Fruit fly (Drosophila melanogaster) whole organism, embryonic: ENCODE results near the gene Swip-1.
A peak's percentile ranks its signal among the peaks of the same experiment; 100 is the strongest.

Experiments used
- ATbp ChIP-seq: fragments of 200-800 bp; sonication (Bioruptor generic); optimal IDR thresholded peaks from 2 replicates; lab custom pipeline; 2017; ENCODE audit warnings: missing biosample characterization, mild to moderate bottlenecking, missing genetic modification characterization, missing genetic modification reagents
- Antp ChIP-seq: fragments of 200-800 bp; sonication (Bioruptor generic); optimal IDR thresholded peaks from 3 replicates; lab custom pipeline; 2016; ENCODE audit warnings: missing biosample characterization, missing genetic modification characterization
- Awh ChIP-seq: fragments of 200-800 bp; sonication (Bioruptor generic); IDR thresholded peaks from 2 replicates; pipeline ENCODE4, ENCODE4 v1.3.6; 2022; ENCODE audit warnings: missing biosample characterization, missing genetic modification characterization
- CG10209 ChIP-seq: fragments of 200-800 bp; sonication (Bioruptor generic); optimal IDR thresholded peaks from 3 replicates; lab custom pipeline; 2017; ENCODE audit warnings: missing biosample characterization, mild to moderate bottlenecking, missing genetic modification characterization, missing genetic modification reagents
- CG10274 ChIP-seq: fragments of 200-800 bp; sonication (Bioruptor generic); optimal IDR thresholded peaks from 3 replicates; lab custom pipeline; 2017; ENCODE audit warnings: missing biosample characterization, mild to moderate bottlenecking, missing genetic modification characterization
- CG10462 ChIP-seq: fragments of 200-800 bp; sonication (Bioruptor generic); optimal IDR thresholded peaks from 2 replicates; lab custom pipeline; 2016; ENCODE audit warnings: missing biosample characterization, missing genetic modification characterization
- CG10543 ChIP-seq: fragments of 200-800 bp; sonication (Bioruptor generic); optimal IDR thresholded peaks from 3 replicates; lab custom pipeline; 2017; ENCODE audit warnings: missing biosample characterization, mild to moderate bottlenecking, missing genetic modification characterization, moderate library complexity
- CG11695 ChIP-seq: fragments of 200-800 bp; sonication (Bioruptor generic); IDR thresholded peaks from 3 replicates; pipeline ENCODE4 v1.3.6; 2022; ENCODE audit warnings: missing biosample characterization, missing genetic modification characterization
- CG12769 ChIP-seq: fragments of 200-800 bp; sonication (Bioruptor generic); optimal IDR thresholded peaks from 2 replicates; lab custom pipeline; 2019; ENCODE audit warnings: missing biosample characterization, mild to moderate bottlenecking, missing genetic modification characterization, moderate library complexity
- CG13894 ChIP-seq: fragments of 200-800 bp; sonication (Bioruptor generic); optimal IDR thresholded peaks from 3 replicates; lab custom pipeline; 2018; ENCODE audit warnings: missing biosample characterization, mild to moderate bottlenecking, missing genetic modification characterization, moderate library complexity
- CG15011 ChIP-seq: fragments of 200-800 bp; sonication (Bioruptor generic); optimal IDR thresholded peaks from 3 replicates; lab custom pipeline; 2018; ENCODE audit warnings: missing biosample characterization, mild to moderate bottlenecking, missing genetic modification characterization
- CG17361 ChIP-seq: fragments of 200-800 bp; sonication (Bioruptor generic); IDR thresholded peaks from 3 replicates; pipeline ENCODE4 v1.3.6; 2022; ENCODE audit warnings: missing biosample characterization, missing genetic modification characterization
- CG17385 ChIP-seq: fragments of 200-800 bp; sonication (Bioruptor generic); optimal IDR thresholded peaks from 3 replicates; lab custom pipeline; 2018; ENCODE audit warnings: missing biosample characterization, mild to moderate bottlenecking, missing genetic modification characterization
- CG17568 ChIP-seq: fragments of 200-800 bp; sonication (Bioruptor generic); optimal IDR thresholded peaks from 2 replicates; lab custom pipeline; 2018; ENCODE audit warnings: missing biosample characterization, mild to moderate bottlenecking, missing genetic modification characterization, moderate library complexity
- CG2199 ChIP-seq: fragments of 200-800 bp; sonication (Bioruptor generic); IDR thresholded peaks from 3 replicates; pipeline ENCODE4 v1.3.6; 2022; ENCODE audit warnings: missing biosample characterization, missing genetic modification characterization
- CG30403 ChIP-seq: fragments of 200-800 bp; sonication (Bioruptor generic); optimal IDR thresholded peaks from 3 replicates; lab custom pipeline; 2016; ENCODE audit warnings: missing biosample characterization, missing genetic modification characterization
- CG4707 ChIP-seq: fragments of 200-800 bp; sonication (Bioruptor generic); optimal IDR thresholded peaks from 2 replicates; lab custom pipeline; 2018; ENCODE audit warnings: missing biosample characterization, mild to moderate bottlenecking, missing genetic modification characterization, moderate library complexity
- CG5180 ChIP-seq: fragments of 200-800 bp; sonication (Bioruptor generic); optimal IDR thresholded peaks from 3 replicates; lab custom pipeline; 2017; ENCODE audit warnings: missing biosample characterization, missing genetic modification characterization, mild to moderate bottlenecking, moderate library complexity, missing genetic modification reagents
- CG6254 ChIP-seq: fragments of 200-800 bp; sonication (Bioruptor generic); optimal IDR thresholded peaks from 3 replicates; lab custom pipeline; 2017; ENCODE audit warnings: mild to moderate bottlenecking, missing biosample characterization, missing genetic modification reagents, missing genetic modification characterization
- CG6689 ChIP-seq: fragments of 200-800 bp; sonication (Bioruptor generic); IDR thresholded peaks from 2 replicates; pipeline ENCODE4 v1.3.6; 2022; ENCODE audit warnings: missing biosample characterization, missing genetic modification characterization
- CG7839 ChIP-seq: fragments of 200-800 bp; sonication (Bioruptor generic); optimal IDR thresholded peaks from 3 replicates; lab custom pipeline; 2018; ENCODE audit warnings: missing biosample characterization, mild to moderate bottlenecking, missing genetic modification characterization, moderate library complexity
- CG8290 ChIP-seq, 3 experiments: fragments of 200-800 bp; sonication (Bioruptor generic); optimal IDR thresholded peaks; 2 replicates each; lab custom pipeline; 2016 to 2019; ENCODE audit warnings: missing biosample characterization in 3 of 3, missing genetic modification characterization in 3 of 3, mild to moderate bottlenecking in 2 of 3, moderate library complexity in 1 of 3
- CG8765 ChIP-seq: fragments of 200-800 bp; sonication (Bioruptor generic); IDR thresholded peaks from 2 replicates; pipeline ENCODE4 v1.3.6; 2022; ENCODE audit warnings: missing biosample characterization, missing genetic modification characterization
- CG9876 ChIP-seq: fragments of 200-800 bp; sonication (Bioruptor generic); optimal IDR thresholded peaks from 2 replicates; lab custom pipeline; 2016; ENCODE audit warnings: missing biosample characterization, missing genetic modification characterization
- Dll ChIP-seq: fragments of 200-800 bp; sonication (Bioruptor generic); IDR thresholded peaks from 4 replicates; pipeline ENCODE4 v1.3.6; 2022; ENCODE audit warnings: missing biosample characterization, missing genetic modification characterization; ENCODE audit not compliant: partially characterized antibody
- HmgZ ChIP-seq: fragments of 200-800 bp; sonication (Bioruptor generic); optimal IDR thresholded peaks from 2 replicates; lab custom pipeline; 2018; ENCODE audit warnings: missing biosample characterization, mild to moderate bottlenecking, missing genetic modification characterization
- Nf-YA ChIP-seq: fragments of 200-800 bp; sonication (Bioruptor generic); IDR thresholded peaks from 2 replicates; pipeline ENCODE4 v1.3.6; 2022; ENCODE audit warnings: missing biosample characterization, missing genetic modification characterization
- Nf-YC ChIP-seq: fragments of 200-800 bp; optimal IDR thresholded peaks from 3 replicates; lab custom pipeline; 2019; ENCODE audit warnings: missing biosample characterization, mild to moderate bottlenecking, missing genetic modification characterization, moderate library complexity
- Opbp ChIP-seq: fragments of 200-800 bp; sonication (Bioruptor generic); IDR thresholded peaks from 3 replicates; pipeline ENCODE4 v1.3.6; 2022; ENCODE audit warnings: missing biosample characterization, missing genetic modification characterization; ENCODE audit not compliant: partially characterized antibody
- Sry-β ChIP-seq: fragments of 200-800 bp; sonication (Bioruptor generic); optimal IDR thresholded peaks from 2 replicates; lab custom pipeline; 2018; ENCODE audit warnings: missing biosample characterization, mild to moderate bottlenecking, missing genetic modification characterization, moderate library complexity
- TFAM ChIP-seq: fragments of 200-800 bp; sonication (Bioruptor generic); optimal IDR thresholded peaks from 2 replicates; lab custom pipeline; 2017; ENCODE audit warnings: missing biosample characterization, missing genetic modification characterization, inconsistent platforms
- bowl ChIP-seq: fragments of 200-800 bp; sonication (Bioruptor generic); IDR thresholded peaks from 2 replicates; pipeline ENCODE4 v1.3.6; 2022; ENCODE audit warnings: missing biosample characterization, missing genetic modification characterization
- cg ChIP-seq: fragments of 200-800 bp; sonication (Bioruptor generic); optimal IDR thresholded peaks from 3 replicates; lab custom pipeline; 2019; ENCODE audit warnings: missing biosample characterization, mild to moderate bottlenecking, missing genetic modification characterization, moderate library complexity
- chm ChIP-seq: fragments of 200-800 bp; sonication (Bioruptor generic); IDR thresholded peaks from 2 replicates; pipeline ENCODE4 v1.3.6; 2022; ENCODE audit warnings: missing biosample characterization, missing genetic modification characterization
- chn ChIP-seq: fragments of 200-800 bp; sonication (Bioruptor generic); optimal IDR thresholded peaks from 2 replicates; lab custom pipeline; 2016; ENCODE audit warnings: missing biosample characterization, missing genetic modification characterization
- emc ChIP-seq: fragments of 200-800 bp; sonication (Bioruptor generic); optimal IDR thresholded peaks from 2 replicates; lab custom pipeline; 2016; ENCODE audit warnings: missing biosample characterization, missing genetic modification characterization
- fd102C ChIP-seq: fragments of 200-800 bp; sonication (Bioruptor generic); optimal IDR thresholded peaks from 2 replicates; lab custom pipeline; 2018; ENCODE audit warnings: missing biosample characterization, mild to moderate bottlenecking, missing genetic modification characterization, moderate library complexity
- fd3F ChIP-seq: fragments of 200-800 bp; sonication (Bioruptor generic); optimal IDR thresholded peaks from 2 replicates; lab custom pipeline; 2018; ENCODE audit warnings: missing biosample characterization, mild to moderate bottlenecking, missing genetic modification characterization, moderate library complexity
- ftz-f1 ChIP-seq: fragments of 200-800 bp; sonication (Bioruptor generic); optimal IDR thresholded peaks from 2 replicates; lab custom pipeline; 2016; ENCODE audit warnings: missing biosample characterization, missing genetic modification characterization
- gce ChIP-seq: fragments of 200-800 bp; sonication (Bioruptor generic); IDR thresholded peaks from 3 replicates; pipeline ENCODE4 v1.3.6; 2022; ENCODE audit warnings: missing biosample characterization, missing genetic modification characterization
- gem ChIP-seq: fragments of 200-800 bp; sonication (Bioruptor generic); optimal IDR thresholded peaks from 2 replicates; lab custom pipeline; 2019; ENCODE audit warnings: missing biosample characterization, mild to moderate bottlenecking, missing genetic modification characterization, moderate library complexity
- klu ChIP-seq: fragments of 200-800 bp; sonication (Bioruptor generic); IDR thresholded peaks from 2 replicates; pipeline ENCODE4 v1.3.6; 2022; ENCODE audit warnings: missing biosample characterization, missing genetic modification characterization
- lilli ChIP-seq: fragments of 200-800 bp; sonication (Bioruptor generic); optimal IDR thresholded peaks from 3 replicates; lab custom pipeline; 2016; ENCODE audit warnings: missing biosample characterization, missing genetic modification characterization
- nerfin-1 ChIP-seq: fragments of 200-800 bp; sonication (Bioruptor generic); optimal IDR thresholded peaks from 3 replicates; lab custom pipeline; 2019; ENCODE audit warnings: missing biosample characterization, mild to moderate bottlenecking, missing genetic modification characterization, moderate library complexity
- pan ChIP-seq, 4 experiments: fragments of >200 bp in 3 of 4; fragments of 200-800 bp in 1 of 4; sonication (Bioruptor generic) in 1 of 4; optimal IDR thresholded peaks in 3 of 4; IDR thresholded peaks in 1 of 4; 2 replicates each; pipeline versions ENCODE4 v1.3.6 to Lab custom; 2017 to 2022; ENCODE audit warnings: missing biosample characterization in 2 of 4, missing genetic modification characterization in 2 of 4, mixed read lengths in 1 of 4
- rib ChIP-seq: fragments of 200-800 bp; sonication (Bioruptor generic); IDR thresholded peaks from 2 replicates; pipeline ENCODE4 v1.3.6; 2022; ENCODE audit warnings: missing biosample characterization, missing genetic modification characterization
- toy ChIP-seq: fragments of 200-800 bp; sonication (Bioruptor generic); IDR thresholded peaks from 2 replicates; pipeline ENCODE4 v1.3.6; 2022; ENCODE audit warnings: missing biosample characterization, missing genetic modification characterization
- twi ChIP-seq: fragments of 200-800 bp; optimal IDR thresholded peaks from 2 replicates; lab custom pipeline; 2019; ENCODE audit warnings: missing biosample characterization, mild to moderate bottlenecking, missing genetic modification characterization, moderate library complexity
- unc-4 ChIP-seq: fragments of 200-800 bp; sonication (Bioruptor generic); IDR thresholded peaks from 2 replicates; pipeline ENCODE4 v1.3.6; 2022; ENCODE audit warnings: missing biosample characterization, missing genetic modification characterization; ENCODE audit not compliant: partially characterized antibody
- unpg ChIP-seq: fragments of 200-800 bp; sonication (Bioruptor generic); optimal IDR thresholded peaks from 3 replicates; lab custom pipeline; 2018; ENCODE audit warnings: missing biosample characterization, mild to moderate bottlenecking, missing genetic modification characterization, moderate library complexity

The Swip-1 gene

dm6 chr2L:19024744-19025059 is 37.6 kb upstream of the Swip-1 start (continued):
- no peak for TF ChIP-seq CG8290 (GFP tag; optimal IDR thresholded peaks at IDR 0.05; lab: Kevin White, UChicago)
- TF ChIP-seq CG8290 (tag; optimal IDR thresholded peaks at IDR 0.05; lab: Kevin White, UChicago): no peak
- TF ChIP-seq twi (tag; lab: Kevin White, UChicago): no peak
- TF ChIP-seq unpg (GFP tag; lab: Kevin White, UChicago): no peak
- no peak for TF ChIP-seq CG6254 (GFP tag; lab: Kevin White, UChicago)
- TF ChIP-seq CG4707 (GFP tag; lab: Kevin White, UChicago): no peak
- TF ChIP-seq Opbp (GFP tag; lab: Robert Waterston, UW): no peak
- TF ChIP-seq CG9876 (GFP tag; lab: Kevin White, UChicago): no peak
- TF ChIP-seq Sry-β (GFP tag; lab: Kevin White, UChicago): no peak
- TF ChIP-seq CG13894: no peak
- no peak for TF ChIP-seq Dll (GFP tag; lab: Robert Waterston, UW)
- no peak for TF ChIP-seq toy (GFP tag; lab: Robert Waterston, UW)
- no peak for TF ChIP-seq bowl (GFP tag; lab: Robert Waterston, UW)
- no peak for TF ChIP-seq CG6689
- no peak for TF ChIP-seq CG30403
- no peak for TF ChIP-seq CG17568 (GFP tag; lab: Kevin White, UChicago)
- TF ChIP-seq CG10274: no peak
- TF ChIP-seq Nf-YA (GFP tag; lab: Robert Waterston, UW): no peak
- no peak for TF ChIP-seq Antp (GFP tag; lab: Kevin White, UChicago)
- no peak for TF ChIP-seq klu
- TF ChIP-seq CG5180 (GFP tag; lab: Kevin White, UChicago): no peak
- peak; percentile 60 for TF ChIP-seq CG10543 (GFP tag; lab: Kevin White, UChicago)
- TF ChIP-seq pan (optimal IDR thresholded peaks at IDR 0.05; lab: Kevin White, UChicago): no peak
- no peak for TF ChIP-seq pan (GFP tag; optimal IDR thresholded peaks at IDR 0.05 in 1 of 2, IDR thresholded peaks at IDR 0.05 in 1 of 2)
- TF ChIP-seq CG2199 (GFP tag; lab: Robert Waterston, UW): no peak
- TF ChIP-seq emc (GFP tag; lab: Kevin White, UChicago): no peak
- TF ChIP-seq fd3F (GFP tag; lab: Kevin White, UChicago): no peak
- no peak for TF ChIP-seq gce (GFP tag; lab: Robert Waterston, UW)
- no peak for TF ChIP-seq CG8765
- no peak for TF ChIP-seq Nf-YC (tag; lab: Kevin White, UChicago)
- TF ChIP-seq chm (GFP tag; lab: Robert Waterston, UW): no peak
- no peak for TF ChIP-seq unc-4
- TF ChIP-seq CG11695 (GFP tag; lab: Robert Waterston, UW): 0 out of 3 replicates have a peak, but pooled peaks have one; percentile 1
- no peak for TF ChIP-seq rib (GFP tag; lab: Robert Waterston, UW)
- no peak for TF ChIP-seq fd102C (GFP tag; lab: Kevin White, UChicago)
- no peak for TF ChIP-seq TFAM (GFP tag; lab: Kevin White, UChicago)
- no peak for TF ChIP-seq ftz-f1 (GFP tag; lab: Kevin White, UChicago)
- no peak for TF ChIP-seq Awh
- no peak for TF ChIP-seq ATbp (GFP tag; lab: Kevin White, UChicago)
- no peak for TF ChIP-seq CG17385 (GFP tag; lab: Kevin White, UChicago)
- peak; percentile 24; the same call in 1 of the 3 replicates for TF ChIP-seq CG17361 (GFP tag; lab: Robert Waterston, UW)
- no peak for TF ChIP-seq CG12769
- TF ChIP-seq CG10209: no peak
- TF ChIP-seq CG7839: no peak
- no peak for TF ChIP-seq chn (GFP tag; lab: Kevin White, UChicago)
- no peak for TF ChIP-seq CG10462 (GFP tag; lab: Kevin White, UChicago)
- no peak for TF ChIP-seq lilli (GFP tag; lab: Kevin White, UChicago)
- no peak for TF ChIP-seq CG15011
- TF ChIP-seq cg: no peak
- TF ChIP-seq HmgZ (tag; lab: Kevin White, UChicago): no peak
- TF ChIP-seq gem (tag; lab: Kevin White, UChicago): no peak
- TF ChIP-seq nerfin-1 (tag; lab: Kevin White, UChicago): no peak
